Fruit fly (Drosophila melanogaster) whole organism, wandering third instar larva: ENCODE data around the gene mthl9.

Experiments
- Myc ChIP-seq: fragments of >200 bp; optimal IDR thresholded peaks from 2 replicates; lab custom pipeline; 2017
- Vsx2 ChIP-seq: fragments of 200-300, 225-300 bp; sonication (Bioruptor generic); optimal IDR thresholded peaks from 2 replicates; lab custom pipeline; 2018; ENCODE audit warnings: missing biosample characterization, missing genetic modification characterization; ENCODE audit not compliant: partially characterized antibody
- lola ChIP-seq: fragments of >200 bp; optimal IDR thresholded peaks from 2 replicates; lab custom pipeline; 2017; ENCODE audit warnings: missing biosample characterization, missing genetic modification characterization
- pan ChIP-seq: fragments of >200 bp; optimal IDR thresholded peaks from 2 replicates; lab custom pipeline; 2017
- psq ChIP-seq: fragments of 200-800 bp; sonication (Bioruptor generic); optimal IDR thresholded peaks from 3 replicates; lab custom pipeline; 2017; ENCODE audit warnings: missing biosample characterization, mild to moderate bottlenecking, missing genetic modification characterization, moderate library complexity
- tai ChIP-seq: sonication (Bioruptor generic); optimal IDR thresholded peaks from 2 replicates; lab custom pipeline; 2016; ENCODE audit warnings: missing biosample characterization, missing genetic modification characterization
- usp ChIP-seq: fragments of >200 bp; optimal IDR thresholded peaks from 2 replicates; lab custom pipeline; 2017; ENCODE audit warnings: missing biosample characterization, missing genetic modification characterization

DNA sequence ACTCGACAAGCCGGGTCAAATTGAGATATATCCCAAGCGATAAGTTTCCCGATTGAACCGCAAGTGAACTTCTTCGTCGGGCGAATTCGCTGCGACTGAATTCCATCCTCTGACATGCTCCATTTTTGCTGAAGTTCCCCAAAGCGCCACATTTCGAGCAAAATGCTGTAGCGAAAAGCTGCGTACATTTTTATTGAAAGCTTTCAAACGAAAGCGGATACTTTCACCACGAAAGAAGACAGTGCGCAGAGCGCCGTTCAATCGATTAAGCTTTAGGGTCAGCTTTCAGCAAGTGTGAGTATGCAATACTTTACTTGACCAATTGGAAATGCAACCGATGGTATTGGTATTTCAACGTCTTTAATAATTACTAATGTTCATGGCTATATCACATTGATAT, 10.7 kb upstream of the mthl9 start, which contains the start of gene mthl10:
- TF ChIP-seq Vsx2 (no peak), tai (GFP tag; lab: Kevin White, UChicago) (no peak), psq (no peak), usp (GFP tag; lab: Kevin White, UChicago) (no peak), pan (no peak), Myc (lab: Kevin White, UChicago) (peak; percentile 22), lola (GFP tag; lab: Kevin White, UChicago) (peak; percentile 73)
